Worm (Caenorhabditis elegans): ENCODE data around the gene cest-25.

The cest-25 gene

DNA sequence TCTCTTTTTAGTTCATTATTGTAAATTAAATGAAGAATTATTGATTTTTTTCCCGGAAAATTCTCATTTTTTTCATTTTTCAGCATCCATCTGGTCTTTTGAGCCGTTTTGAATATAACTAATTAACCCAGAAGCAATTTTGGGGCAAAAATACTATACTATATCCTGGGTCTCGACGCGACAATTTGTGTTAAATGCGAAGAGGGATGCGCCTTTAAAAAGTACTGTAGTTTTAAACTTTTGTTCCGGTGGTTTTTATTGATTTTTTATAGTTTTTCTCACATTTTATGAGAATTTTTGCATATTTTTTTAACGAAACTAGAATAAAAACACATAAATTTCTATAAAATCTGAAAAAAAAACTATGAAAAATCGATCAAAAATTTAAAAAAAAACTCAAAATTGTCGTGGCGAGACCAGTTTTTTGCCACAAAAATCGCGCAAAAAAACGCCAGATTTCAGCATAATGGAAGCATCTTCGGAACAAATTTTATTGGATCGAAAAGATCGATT is 48.7 kb upstream of the cest-25 start, which contains the start of gene tbcc-1 (continued):
- no peak for TF ChIP-seq F23B12.7 (tag; optimal IDR thresholded peaks at IDR 0.05; ENCODE audit: insufficient read depth)
- no peak for TF ChIP-seq ccch-3 (GFP tag; optimal IDR thresholded peaks at IDR 0.05)
- no peak for TF ChIP-seq snpc-4 (GFP tag; optimal IDR thresholded peaks at IDR 0.05)
- TF ChIP-seq snpc-4 (tag; optimal IDR thresholded peaks at IDR 0.05) = no peak
- no peak for TF ChIP-seq ztf-6 (GFP tag; IDR thresholded peaks at IDR 0.05)
- TF ChIP-seq madf-10 (tag; optimal IDR thresholded peaks at IDR 0.05) = no peak
- TF ChIP-seq atf-7 (tag; optimal IDR thresholded peaks at IDR 0.05) = no peak
- TF ChIP-seq Y53F4B.3 (GFP tag; IDR thresholded peaks at IDR 0.05) = no peak
- no peak for TF ChIP-seq nhr-27 (tag; optimal IDR thresholded peaks at IDR 0.05)
- no peak for TF ChIP-seq ceh-58 (GFP tag; IDR thresholded peaks at IDR 0.05)
- TF ChIP-seq pha-4 (tag; optimal IDR thresholded peaks at IDR 0.05) = no peak
- no peak for TF ChIP-seq lin-35 (GFP tag; optimal IDR thresholded peaks at IDR 0.05)
- TF ChIP-seq ets-4 (GFP tag; optimal IDR thresholded peaks at IDR 0.05) = no peak
- no peak for TF ChIP-seq ztf-18 (tag; optimal IDR thresholded peaks at IDR 0.05)
- no peak for TF ChIP-seq nfyb-1 (GFP tag; IDR thresholded peaks at IDR 0.05)
- TF ChIP-seq die-1 (tag; optimal IDR thresholded peaks at IDR 0.05) = no peak
- no peak for TF ChIP-seq B0336.3 (GFP tag; IDR thresholded peaks at IDR 0.05)
- TF ChIP-seq tbx-9 (tag; optimal IDR thresholded peaks at IDR 0.05; ENCODE audit: borderline replicate concordance) = no peak
- no peak for TF ChIP-seq attf-6 (GFP tag; IDR thresholded peaks at IDR 0.05)
- TF ChIP-seq ceh-100 (GFP tag; IDR thresholded peaks at IDR 0.05) = no peak
- no peak for TF ChIP-seq rpc-1 (optimal IDR thresholded peaks at IDR 0.05)
- no peak for TF ChIP-seq rpc-1 (tag; optimal IDR thresholded peaks at IDR 0.05)
- no peak for TF ChIP-seq F10E7.11 (tag; optimal IDR thresholded peaks at IDR 0.05)
- no peak for TF ChIP-seq T26A5.8 (tag; optimal IDR thresholded peaks at IDR 0.05)
- no peak for TF ChIP-seq dpl-1 (GFP tag; optimal IDR thresholded peaks at IDR 0.05)
- no peak for TF ChIP-seq mcd-1 (GFP tag; IDR thresholded peaks at IDR 0.05)
- peak; percentile 15 for TF ChIP-seq tbp1 (GFP tag; optimal IDR thresholded peaks at IDR 0.05)
- peak; percentile 48; the same call in 1 of the 2 replicates for TF ChIP-seq F33H1.4 (GFP tag; IDR thresholded peaks at IDR 0.05)
- no peak for TF ChIP-seq ama-1 (optimal IDR thresholded peaks at IDR 0.05)
- no peak for TF ChIP-seq ama-1 (GFP tag; optimal IDR thresholded peaks at IDR 0.05)
- TF ChIP-seq F52B5.7 (tag; optimal IDR thresholded peaks at IDR 0.05) = no peak

DNA sequence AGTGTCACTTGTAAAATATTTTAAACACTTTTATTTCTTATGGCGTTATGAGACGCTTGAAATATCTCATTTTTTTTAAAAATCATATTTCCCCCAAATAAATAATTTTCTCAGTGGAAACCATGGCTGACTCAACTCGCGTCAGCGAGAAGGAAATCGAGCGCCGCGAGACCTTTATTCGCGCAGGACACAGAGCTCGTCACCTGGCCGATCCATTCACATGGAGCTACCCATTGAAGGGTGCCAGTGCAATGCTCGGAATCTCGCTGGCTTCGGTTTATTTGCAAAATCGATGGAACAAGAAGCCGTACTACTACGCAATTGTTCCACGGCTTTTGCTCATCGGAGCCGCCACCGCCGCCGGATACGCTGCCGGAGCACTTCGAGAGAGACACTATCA is 47.4 kb upstream of the cest-25 start, which contains the start of gene nduc-2:
Gene nduc-2, plus strand, starts transcription at position 113 of the 400 bp plus-strand sequence.
- TF ChIP-seq B0035.1 (tag; optimal IDR thresholded peaks at IDR 0.05) (no peak), efl-1 (GFP tag; optimal IDR thresholded peaks at IDR 0.05) (no peak), ceh-27 (GFP tag; optimal IDR thresholded peaks at IDR 0.05) (no peak), ztf-18 (tag; optimal IDR thresholded peaks at IDR 0.05) (no peak), snpc-3.4 (tag; optimal IDR thresholded peaks at IDR 0.05) (no peak), chd-7 (tag; optimal IDR thresholded peaks at IDR 0.05) (no peak), pbrm-1 (GFP tag; IDR thresholded peaks at IDR 0.05) (peak; percentile 56; the same call in 1 of the 2 replicates), mxl-1 (tag; optimal IDR thresholded peaks at IDR 0.05) (no peak), him-1 (tag; optimal IDR thresholded peaks at IDR 0.05) (no peak), snpc-1.3 (tag; optimal IDR thresholded peaks at IDR 0.05; ENCODE audit: insufficient read depth) (no peak), T26A5.8 (tag; optimal IDR thresholded peaks at IDR 0.05) (no peak), C17E4.6 (GFP tag; IDR thresholded peaks at IDR 0.05) (0 out of 2 replicates have a peak, but pooled peaks have one; percentile 15), dox-1 (GFP tag; IDR thresholded peaks at IDR 0.05) (peak; percentile 22; the same call in 1 of the 2 replicates), F37B4.10 (GFP tag; IDR thresholded peaks at IDR 0.05) (no peak), bed-2 (GFP tag; IDR thresholded peaks at IDR 0.05) (no peak), egl-18 (GFP tag; IDR thresholded peaks at IDR 0.05) (no peak), Y79H2A.3 (GFP tag; conservative IDR thresholded peaks at IDR 0.05) (no peak), let-607 (tag; optimal IDR thresholded peaks at IDR 0.05) (no peak), let-526 (GFP tag; IDR thresholded peaks at IDR 0.05) (no peak), cebp-2 (GFP tag; IDR thresholded peaks at IDR 0.05) (no peak), ama-1 (optimal IDR thresholded peaks at IDR 0.05) (peak; percentile 26), ama-1 (GFP tag; optimal IDR thresholded peaks at IDR 0.05) (no peak), akir-1 (GFP tag; optimal IDR thresholded peaks at IDR 0.05) (no peak), Y53F4B.3 (GFP tag; IDR thresholded peaks at IDR 0.05) (no peak)
